Worm (Caenorhabditis elegans) whole organism, L1 larva: Measurements from ENCODE around the gene gly-12.

Experiments used
- aly-2 ChIP-seq: fragments of 150-350 bp; optimal IDR thresholded peaks from 2 replicates; lab custom pipeline; 2014; ENCODE audit warnings: missing biosample characterization, missing genetic modification characterization
- ces-1 ChIP-seq: fragments of 150-350 bp; optimal IDR thresholded peaks from 2 replicates; lab custom pipeline; 2014; ENCODE audit warnings: missing biosample characterization, missing genetic modification reagents, missing genetic modification characterization
- fkh-8 ChIP-seq: sonication (generic microtip); optimal IDR thresholded peaks from 2 replicates; lab custom pipeline; 2016; ENCODE audit warnings: mild to moderate bottlenecking, missing genetic modification characterization, missing compliant biosample characterization
- lin-13 ChIP-seq: fragments of 150-350 bp; optimal IDR thresholded peaks from 2 replicates; lab custom pipeline; 2014; ENCODE audit warnings: missing biosample characterization, missing genetic modification reagents, missing genetic modification characterization
- nhr-11 ChIP-seq: fragments of 150-350 bp; optimal IDR thresholded peaks from 2 replicates; lab custom pipeline; 2014; ENCODE audit warnings: missing biosample characterization, missing genetic modification characterization
- ztf-4 ChIP-seq: fragments of 150-350 bp; optimal IDR thresholded peaks from 2 replicates; lab custom pipeline; 2014; ENCODE audit warnings: missing biosample characterization, missing genetic modification characterization

ce11 chrX:7507141-7507540 lies 21.5 kb downstream of the gly-12 start:
- TF ChIP-seq ztf-4 (tag; lab: Kevin White, UChicago): no peak
- no peak for TF ChIP-seq aly-2
- TF ChIP-seq lin-13: no peak
- TF ChIP-seq ces-1 (GFP tag; lab: Kevin White, UChicago): no peak
- TF ChIP-seq nhr-11 (tag; lab: Kevin White, UChicago): no peak
- TF ChIP-seq fkh-8 (tag; lab: Kevin White, UChicago): no peak
